Fruit fly (Drosophila melanogaster): ENCODE data around the gene CG32262.
A peak's percentile ranks its signal among the peaks of the same experiment; 100 is the strongest.

The CG32262 gene

dm6 chr3L:3791043-3791682, 18.8 kb downstream of the CG32262 start (continued):
- TF ChIP-seq CG3919 (GFP tag; optimal IDR thresholded peaks at IDR 0.05), result peak; percentile 39
- TF ChIP-seq lz (GFP tag; optimal IDR thresholded peaks at IDR 0.05), result no peak
- TF ChIP-seq CG10631 (GFP tag; optimal IDR thresholded peaks at IDR 0.05), result peak; percentile 41
- peak; percentile 20 for TF ChIP-seq CG6792 (GFP tag; optimal IDR thresholded peaks at IDR 0.05)

- TF ChIP-seq CG11902 (GFP tag; optimal IDR thresholded peaks at IDR 0.05) (no peak), dac (GFP tag; optimal IDR thresholded peaks at IDR 0.05) (no peak), acj6 (GFP tag; optimal IDR thresholded peaks at IDR 0.05) (no peak), eg (GFP tag; IDR thresholded peaks at IDR 0.05) (no peak), CG3919 (GFP tag; optimal IDR thresholded peaks at IDR 0.05) (no peak), topi (GFP tag; optimal IDR thresholded peaks at IDR 0.05) (no peak), dsx (GFP tag; optimal IDR thresholded peaks at IDR 0.05; ENCODE audit: poor library complexity, severe bottlenecking) (no peak), Met (GFP tag; optimal IDR thresholded peaks at IDR 0.05) (no peak), CG8119 (GFP tag; IDR thresholded peaks at IDR 0.05) (no peak), CG8319 (GFP tag; optimal IDR thresholded peaks at IDR 0.05) (no peak), CG11762 (GFP tag; optimal IDR thresholded peaks at IDR 0.05; ENCODE audit: insufficient read depth) (no peak), Hr38 (GFP tag; optimal IDR thresholded peaks at IDR 0.05) (no peak), CG10669 (GFP tag; optimal IDR thresholded peaks at IDR 0.05) (no peak), CG6792 (GFP tag; optimal IDR thresholded peaks at IDR 0.05) (no peak), Ets96B (tag; optimal IDR thresholded peaks at IDR 0.05) (no peak), fkh (GFP tag; optimal IDR thresholded peaks at IDR 0.05) (no peak)
Measured at dm6 chr3L:3790504-3790903, 19.5 kb downstream of the CG32262 start, which contains the start of gene CG32266. CG32266 (plus strand) TSS chr3L:3790804.

- TF ChIP-seq pdm3 (GFP tag; optimal IDR thresholded peaks at IDR 0.05) (no peak), CG6276 (GFP tag; optimal IDR thresholded peaks at IDR 0.05) (peak; percentile 8), CG3919 (GFP tag; optimal IDR thresholded peaks at IDR 0.05) (no peak), fkh (GFP tag; optimal IDR thresholded peaks at IDR 0.05) (peak; percentile 36), eg (GFP tag; IDR thresholded peaks at IDR 0.05) (peak; percentile 34; the same call in 1 of the 3 replicates), CG3032 (tag; optimal IDR thresholded peaks at IDR 0.05) (no peak), Met (GFP tag; optimal IDR thresholded peaks at IDR 0.05) (no peak), Eip75B (GFP tag; optimal IDR thresholded peaks at IDR 0.05) (no peak), Eip78C (GFP tag) (peak; percentile 62), svp (GFP tag) (no peak), OdsH (GFP tag; optimal IDR thresholded peaks at IDR 0.05) (peak; percentile 2), fd85E (GFP tag; optimal IDR thresholded peaks at IDR 0.05) (no peak)
Measured at dm6 chr3L:3788790-3789421, 21.1 kb downstream of the CG32262 start.

- TF ChIP-seq CG15336 (GFP tag; IDR thresholded peaks at IDR 0.05) (0 out of 2 replicates have a peak, but pooled peaks have one; percentile 23), Blimp-1 (GFP tag; optimal IDR thresholded peaks at IDR 0.05) (no peak), fd85E (GFP tag; optimal IDR thresholded peaks at IDR 0.05) (no peak), CG4318 (GFP tag; optimal IDR thresholded peaks at IDR 0.05) (no peak), CG6808 (GFP tag; optimal IDR thresholded peaks at IDR 0.05) (peak; percentile 66), Eip93F (GFP tag; optimal IDR thresholded peaks at IDR 0.05) (no peak), CG8319 (GFP tag; optimal IDR thresholded peaks at IDR 0.05) (no peak), Lpt (GFP tag; optimal IDR thresholded peaks at IDR 0.05) (no peak), spab (GFP tag; optimal IDR thresholded peaks at IDR 0.05) (no peak), CG1621 (tag; optimal IDR thresholded peaks at IDR 0.05) (peak; percentile 17), vri (GFP tag; optimal IDR thresholded peaks at IDR 0.05) (peak; percentile 61), Hr4 (GFP tag; optimal IDR thresholded peaks at IDR 0.05) (no peak), CG11902 (GFP tag; optimal IDR thresholded peaks at IDR 0.05) (no peak), Ets96B (tag; optimal IDR thresholded peaks at IDR 0.05) (peak; percentile 9), CG31627 (GFP tag; optimal IDR thresholded peaks at IDR 0.05) (no peak), CG9139 (GFP tag; optimal IDR thresholded peaks at IDR 0.05) (peak; percentile 23), topi (GFP tag; optimal IDR thresholded peaks at IDR 0.05) (peak; percentile 21), CG6276 (GFP tag; optimal IDR thresholded peaks at IDR 0.05) (peak; percentile 18), CG32006 (GFP tag; optimal IDR thresholded peaks at IDR 0.05) (peak; percentile 37), CG16779 (tag; optimal IDR thresholded peaks at IDR 0.05) (peak; percentile 66), CG8632 (GFP tag; optimal IDR thresholded peaks at IDR 0.05) (peak; percentile 7), pdm3 (GFP tag; optimal IDR thresholded peaks at IDR 0.05) (peak; percentile 28), acj6 (GFP tag; optimal IDR thresholded peaks at IDR 0.05) (no peak), esn (GFP tag; optimal IDR thresholded peaks at IDR 0.05) (peak; percentile 58), fd59A (GFP tag; optimal IDR thresholded peaks at IDR 0.05) (peak; percentile 6)
Measured at dm6 chr3L:3787595-3788151, 22.3 kb downstream of the CG32262 start.

Data from whole organism, prepupa.